Fruit fly (Drosophila melanogaster) whole organism, prepupa: ENCODE measurements around the gene Tmf.

ENCODE experiments used
- Blimp-1 ChIP-seq: fragments of 200-800 bp; sonication (Bioruptor generic); optimal IDR thresholded peaks from 3 replicates; lab custom pipeline; 2017; ENCODE audit warnings: missing biosample characterization, missing genetic modification characterization, mild to moderate bottlenecking, moderate library complexity, missing genetic modification reagents
- CG10631 ChIP-seq: fragments of 200-800 bp; sonication (Bioruptor generic); optimal IDR thresholded peaks from 2 replicates; lab custom pipeline; 2016; ENCODE audit warnings: missing biosample characterization, missing genetic modification characterization
- CG10669 ChIP-seq: fragments of 200-800 bp; sonication (Bioruptor generic); optimal IDR thresholded peaks from 3 replicates; lab custom pipeline; 2018; ENCODE audit warnings: missing biosample characterization, mild to moderate bottlenecking, missing genetic modification characterization, moderate library complexity
- CG11762 ChIP-seq: fragments of 200-800 bp; sonication (Bioruptor generic); optimal IDR thresholded peaks from 3 replicates; lab custom pipeline; 2016; ENCODE audit warnings: missing biosample characterization, missing genetic modification characterization; ENCODE audit not compliant: insufficient read depth
- CG11902 ChIP-seq: fragments of 200-800 bp; sonication (Bioruptor generic); optimal IDR thresholded peaks from 3 replicates; lab custom pipeline; 2016; ENCODE audit warnings: missing biosample characterization, missing genetic modification characterization
- CG15336 ChIP-seq: fragments of 200-800 bp; sonication (Bioruptor generic); IDR thresholded peaks from 2 replicates; pipeline ENCODE4 v1.3.6; 2022; ENCODE audit warnings: missing biosample characterization, missing genetic modification characterization
- CG1621 ChIP-seq: fragments of 200-800 bp; sonication (Bioruptor generic); optimal IDR thresholded peaks from 3 replicates; lab custom pipeline; 2018; ENCODE audit warnings: missing biosample characterization, mild to moderate bottlenecking, missing genetic modification characterization
- CG3032 ChIP-seq: fragments of 200-800 bp; optimal IDR thresholded peaks from 2 replicates; lab custom pipeline; 2019; ENCODE audit warnings: missing biosample characterization, mild to moderate bottlenecking, missing genetic modification characterization, moderate library complexity
- CG31627 ChIP-seq: fragments of 200-800 bp; sonication (Bioruptor generic); optimal IDR thresholded peaks from 3 replicates; lab custom pipeline; 2016; ENCODE audit warnings: missing biosample characterization, missing genetic modification characterization
- CG32006 ChIP-seq: fragments of 200-800 bp; sonication (Bioruptor generic); optimal IDR thresholded peaks from 3 replicates; lab custom pipeline; 2017; ENCODE audit warnings: missing biosample characterization, mild to moderate bottlenecking, missing genetic modification characterization
- CG34406 ChIP-seq: fragments of 200-800 bp; sonication (Bioruptor generic); optimal IDR thresholded peaks from 3 replicates; lab custom pipeline; 2016; ENCODE audit warnings: missing biosample characterization, missing genetic modification characterization
- CG3919 ChIP-seq: fragments of 200-800 bp; sonication (Bioruptor generic); optimal IDR thresholded peaks from 3 replicates; lab custom pipeline; 2016; ENCODE audit warnings: missing biosample characterization, missing genetic modification characterization
- CG6163 ChIP-seq: fragments of 200-800 bp; sonication (Bioruptor generic); IDR thresholded peaks from 3 replicates; pipeline ENCODE4 v1.3.6; 2022; ENCODE audit warnings: missing biosample characterization, missing genetic modification characterization
- CG6808 ChIP-seq: fragments of 200-800 bp; sonication (Bioruptor generic); optimal IDR thresholded peaks from 3 replicates; lab custom pipeline; 2017; ENCODE audit warnings: missing biosample characterization, missing genetic modification characterization, mild to moderate bottlenecking, moderate library complexity, missing genetic modification reagents
- CG7368 ChIP-seq: fragments of 200-800 bp; sonication (Bioruptor generic); optimal IDR thresholded peaks from 3 replicates; lab custom pipeline; 2016; ENCODE audit warnings: missing biosample characterization, missing genetic modification characterization
- CG8119 ChIP-seq: fragments of 200-800 bp; sonication (Bioruptor generic); IDR thresholded peaks from 3 replicates; pipeline ENCODE4 v1.3.6; 2022; ENCODE audit warnings: missing biosample characterization, missing genetic modification characterization
- CG8319 ChIP-seq: fragments of 200-800 bp; sonication (Bioruptor generic); optimal IDR thresholded peaks from 3 replicates; lab custom pipeline; 2016; ENCODE audit warnings: missing biosample characterization, missing genetic modification characterization
- CG9139 ChIP-seq: fragments of 200-800 bp; sonication (Bioruptor generic); optimal IDR thresholded peaks from 3 replicates; lab custom pipeline; 2017; ENCODE audit warnings: missing biosample characterization, mild to moderate bottlenecking, missing genetic modification characterization
- Eip78C ChIP-seq: fragments of 200-800 bp; sonication (Bioruptor generic); peaks from one replicate; lab custom pipeline; 2016; ENCODE audit warnings: missing biosample characterization, missing genetic modification characterization
- Eip93F ChIP-seq: fragments of 200-800 bp; sonication (Bioruptor generic); optimal IDR thresholded peaks from 2 replicates; lab custom pipeline; 2016; ENCODE audit warnings: missing biosample characterization, mild to moderate bottlenecking, missing genetic modification characterization
- Ets21C ChIP-seq: fragments of 200-800 bp; sonication (Bioruptor generic); optimal IDR thresholded peaks from 3 replicates; lab custom pipeline; 2016; ENCODE audit warnings: missing biosample characterization, missing genetic modification characterization
- Gug ChIP-seq: fragments of 200-800 bp; sonication (Bioruptor generic); IDR thresholded peaks from 2 replicates; pipeline ENCODE4 v1.3.6; 2022; ENCODE audit warnings: missing biosample characterization, missing genetic modification characterization
- Hr39 ChIP-seq: fragments of 200-800 bp; sonication (Bioruptor generic); optimal IDR thresholded peaks from 2 replicates; lab custom pipeline; 2016; ENCODE audit warnings: missing biosample characterization, missing genetic modification characterization
- Hr4 ChIP-seq: fragments of 200-800 bp; sonication (Bioruptor generic); optimal IDR thresholded peaks from 3 replicates; lab custom pipeline; 2016; ENCODE audit warnings: missing biosample characterization, missing genetic modification characterization
- Met ChIP-seq: fragments of 200-800 bp; sonication (Bioruptor generic); optimal IDR thresholded peaks from 3 replicates; lab custom pipeline; 2016; ENCODE audit warnings: missing biosample characterization, missing genetic modification characterization
- OdsH ChIP-seq: fragments of 200-800 bp; sonication (Bioruptor generic); optimal IDR thresholded peaks from 3 replicates; lab custom pipeline; 2016; ENCODE audit warnings: missing biosample characterization, missing genetic modification characterization
- Smox ChIP-seq: fragments of 200-800 bp; sonication (Bioruptor generic); optimal IDR thresholded peaks from 3 replicates; lab custom pipeline; 2016; ENCODE audit warnings: missing biosample characterization, missing genetic modification characterization
- Sox102F ChIP-seq: fragments of 200-800 bp; sonication (Bioruptor generic); optimal IDR thresholded peaks from 2 replicates; lab custom pipeline; 2016; ENCODE audit warnings: missing biosample characterization, mild to moderate bottlenecking, missing genetic modification characterization
- Sox15 ChIP-seq: fragments of 200-800 bp; sonication (Bioruptor generic); optimal IDR thresholded peaks from 3 replicates; lab custom pipeline; 2016; ENCODE audit warnings: missing biosample characterization, missing genetic modification characterization
- acj6 ChIP-seq: fragments of 200-800 bp; sonication (Bioruptor generic); optimal IDR thresholded peaks from 3 replicates; lab custom pipeline; 2016; ENCODE audit warnings: missing biosample characterization, missing genetic modification characterization
- cyc ChIP-seq: fragments of 200-800 bp; sonication (Bioruptor generic); optimal IDR thresholded peaks from 3 replicates; lab custom pipeline; 2016; ENCODE audit warnings: missing biosample characterization, missing genetic modification characterization
- eg ChIP-seq: fragments of 200-800 bp; sonication (Bioruptor generic); IDR thresholded peaks from 3 replicates; pipeline ENCODE4 v1.3.6; 2022; ENCODE audit warnings: missing biosample characterization, missing genetic modification characterization
- fd59A ChIP-seq: fragments of 200-800 bp; sonication (Bioruptor generic); optimal IDR thresholded peaks from 2 replicates; lab custom pipeline; 2017; ENCODE audit warnings: missing biosample characterization, mild to moderate bottlenecking, missing genetic modification characterization, missing genetic modification reagents
- fd85E ChIP-seq: fragments of 200-800 bp; sonication (Bioruptor generic); optimal IDR thresholded peaks from 3 replicates; lab custom pipeline; 2016; ENCODE audit warnings: missing biosample characterization, missing genetic modification characterization
- lz ChIP-seq: fragments of 200-800 bp; sonication (Bioruptor generic); optimal IDR thresholded peaks from 3 replicates; lab custom pipeline; 2016; ENCODE audit warnings: missing biosample characterization, missing genetic modification characterization
- pdm3 ChIP-seq: fragments of 200-800 bp; sonication (Bioruptor generic); optimal IDR thresholded peaks from 3 replicates; lab custom pipeline; 2016; ENCODE audit warnings: missing biosample characterization, missing genetic modification characterization
- salr ChIP-seq, 2 experiments: fragments of 200-800 bp; sonication (Bioruptor generic); optimal IDR thresholded peaks; 3 replicates each; lab custom pipeline; 2016 to 2018; ENCODE audit warnings: missing biosample characterization in 2 of 2, missing genetic modification characterization in 2 of 2, mild to moderate bottlenecking in 1 of 2
- spab ChIP-seq: fragments of 200-800 bp; sonication (Bioruptor generic); optimal IDR thresholded peaks from 2 replicates; lab custom pipeline; 2017; ENCODE audit warnings: missing biosample characterization, mild to moderate bottlenecking, missing genetic modification characterization, missing genetic modification reagents
- ss ChIP-seq, 2 experiments: fragments of 200-800 bp; sonication (Bioruptor generic); optimal IDR thresholded peaks; 2 replicates in 1 of 2; 3 replicates in 1 of 2; lab custom pipeline; 2017 to 2018; ENCODE audit warnings: mild to moderate bottlenecking in 2 of 2, missing biosample characterization in 2 of 2, missing genetic modification characterization in 2 of 2, moderate library complexity in 1 of 2
- svp ChIP-seq: fragments of 200-800 bp; sonication (Bioruptor generic); peaks from one replicate; lab custom pipeline; 2016; ENCODE audit warnings: missing biosample characterization, missing genetic modification characterization
- topi ChIP-seq: fragments of 200-800 bp; sonication (Bioruptor generic); optimal IDR thresholded peaks from 3 replicates; lab custom pipeline; 2016; ENCODE audit warnings: missing biosample characterization, missing genetic modification characterization
- vri ChIP-seq: fragments of 200-800 bp; sonication (Bioruptor generic); optimal IDR thresholded peaks from 3 replicates; lab custom pipeline; 2016; ENCODE audit warnings: missing biosample characterization, mild to moderate bottlenecking, missing genetic modification characterization

Gene Tmf

DNA sequence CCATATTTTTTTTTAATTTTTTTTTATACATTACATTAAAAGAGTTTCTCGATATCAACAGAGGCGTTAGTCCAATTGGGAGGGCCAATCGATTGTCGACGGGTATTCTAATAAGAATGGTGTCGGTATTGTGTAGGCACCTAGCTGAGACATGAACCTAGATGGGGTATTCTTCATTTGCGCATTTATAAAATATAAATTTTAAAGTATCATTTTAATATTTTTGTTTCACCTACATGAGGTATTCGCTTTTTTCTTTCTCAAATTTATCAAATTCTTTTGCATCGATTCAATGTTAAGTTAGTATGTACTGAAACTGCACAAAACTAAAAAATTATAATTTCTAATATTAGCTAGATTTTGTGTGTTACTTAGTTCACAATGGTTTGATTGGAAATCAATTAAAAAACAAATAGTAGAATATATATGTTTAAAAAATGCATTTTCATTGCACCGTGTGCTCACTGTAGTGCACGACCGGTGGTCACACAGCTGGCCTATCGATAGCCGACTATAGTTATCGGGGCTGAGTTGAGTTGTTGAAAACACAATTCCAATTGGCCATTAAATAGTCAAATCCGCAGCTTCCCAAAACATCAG lies at the start of gene Tmf, which contains the start of gene CG14435 (continued):
- peak; percentile 47 for TF ChIP-seq Blimp-1 (GFP tag; lab: Kevin White, UChicago)
- TF ChIP-seq eg (GFP tag; lab: Robert Waterston, UW) = peak; percentile 80
- peak; percentile 67 for TF ChIP-seq CG15336 (GFP tag; lab: Robert Waterston, UW)
- peak; percentile 70 for TF ChIP-seq CG3919 (GFP tag; lab: Kevin White, UChicago)
- TF ChIP-seq Met (GFP tag; lab: Kevin White, UChicago) = peak; percentile 80
- TF ChIP-seq CG11902 (GFP tag; lab: Kevin White, UChicago) = peak; percentile 63
- peak; percentile 76 for TF ChIP-seq CG10669 (GFP tag; lab: Kevin White, UChicago)
- no peak for TF ChIP-seq fd85E (GFP tag; lab: Kevin White, UChicago)
- peak; percentile 75 for TF ChIP-seq CG31627

DNA sequence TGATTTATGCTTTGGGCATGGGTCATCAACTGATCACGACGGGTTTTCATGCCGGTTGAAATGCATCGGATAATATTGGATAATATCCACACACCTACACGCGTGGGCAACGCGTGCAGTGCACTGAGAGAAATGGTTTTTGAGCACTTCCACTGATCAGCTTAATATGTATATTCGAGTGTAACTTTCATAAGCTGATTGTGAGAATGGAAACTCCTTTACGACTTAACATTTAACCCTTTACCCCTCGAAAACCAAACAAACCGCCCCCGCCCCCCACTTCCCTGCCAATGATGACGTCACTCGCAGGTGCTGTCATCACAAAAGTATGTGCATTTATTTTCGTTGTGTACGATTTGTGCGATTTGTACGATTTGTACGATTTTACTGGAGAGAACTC lies 49.3 kb upstream of the Tmf start:
- TF ChIP-seq Sox102F (GFP tag; lab: Kevin White, UChicago) (no peak), CG15336 (GFP tag; lab: Robert Waterston, UW) (no peak), svp (peak; percentile 21), CG6808 (GFP tag; lab: Kevin White, UChicago) (no peak), Hr39 (GFP tag; lab: Kevin White, UChicago) (no peak), CG11902 (GFP tag; lab: Kevin White, UChicago) (peak; percentile 38), CG32006 (GFP tag; lab: Kevin White, UChicago) (peak; percentile 29), CG10669 (GFP tag; lab: Kevin White, UChicago) (peak; percentile 6), CG3919 (GFP tag; lab: Kevin White, UChicago) (peak; percentile 33), acj6 (GFP tag; lab: Kevin White, UChicago) (no peak), topi (GFP tag; lab: Kevin White, UChicago) (peak; percentile 16), Met (GFP tag; lab: Kevin White, UChicago) (peak; percentile 31), eg (GFP tag; lab: Robert Waterston, UW) (0 out of 3 replicates have a peak, but pooled peaks have one; percentile 22), CG3032 (tag; lab: Kevin White, UChicago) (peak; percentile 24), salr (GFP tag; optimal IDR thresholded peaks at IDR 0.05; lab: Kevin White, UChicago) (no peak), CG6163 (GFP tag; lab: Robert Waterston, UW) (peak; percentile 37; the same call in 2 of the 3 replicates), cyc (GFP tag; lab: Kevin White, UChicago) (peak; percentile 41), OdsH (GFP tag; lab: Kevin White, UChicago) (no peak), pdm3 (GFP tag; lab: Kevin White, UChicago) (no peak), Sox15 (GFP tag; lab: Kevin White, UChicago) (no peak), lz (GFP tag; lab: Kevin White, UChicago) (peak; percentile 12), Blimp-1 (GFP tag; lab: Kevin White, UChicago) (no peak), Eip78C (GFP tag; lab: Kevin White, UChicago) (peak; percentile 12), ss (GFP tag; optimal IDR thresholded peaks at IDR 0.05; lab: Kevin White, UChicago) (no peak), Eip93F (GFP tag; lab: Kevin White, UChicago) (no peak)

DNA sequence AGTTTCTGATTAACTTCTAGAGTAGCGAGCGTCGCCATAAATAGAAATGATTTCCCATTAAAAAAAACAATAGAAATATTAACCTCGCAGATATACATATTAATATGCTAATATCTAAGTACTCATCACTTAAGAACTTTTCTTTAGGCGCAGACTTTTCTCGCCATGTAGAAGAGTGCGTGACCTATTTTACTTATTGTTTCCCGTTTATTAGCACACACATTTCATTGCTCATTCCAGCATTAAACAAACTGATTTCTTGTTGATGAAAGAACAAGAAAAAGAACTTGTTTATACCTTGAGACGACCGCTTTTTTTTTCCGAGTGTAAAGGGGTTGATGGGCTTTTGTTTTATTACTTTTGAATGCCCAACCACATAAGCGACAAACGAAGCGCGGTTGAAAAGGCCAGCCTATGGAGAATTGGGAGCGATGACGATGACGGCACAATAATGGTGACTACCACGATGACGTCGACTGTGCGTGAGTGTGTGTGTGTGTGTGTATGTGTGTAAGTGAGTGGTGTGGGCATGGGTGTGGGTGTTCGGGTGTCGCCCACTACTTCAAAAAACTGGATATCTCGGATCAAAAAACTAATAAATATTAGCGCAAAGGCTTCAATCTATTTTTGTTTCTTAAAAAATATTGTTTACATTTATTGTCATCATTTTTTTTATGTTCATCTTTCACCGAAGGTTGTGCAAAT lies 48.0 kb upstream of the Tmf start:
- TF ChIP-seq Sox102F (GFP tag; lab: Kevin White, UChicago) (no peak), Ets21C (GFP tag; lab: Kevin White, UChicago) (no peak), Hr4 (GFP tag; lab: Kevin White, UChicago) (peak; percentile 7), CG8319 (GFP tag; lab: Kevin White, UChicago) (no peak), OdsH (GFP tag; lab: Kevin White, UChicago) (no peak), eg (GFP tag; lab: Robert Waterston, UW) (no peak), CG32006 (GFP tag; lab: Kevin White, UChicago) (peak; percentile 19), Sox15 (GFP tag; lab: Kevin White, UChicago) (no peak), vri (no peak), pdm3 (GFP tag; lab: Kevin White, UChicago) (peak; percentile 34), CG10631 (GFP tag; lab: Kevin White, UChicago) (no peak), CG11902 (GFP tag; lab: Kevin White, UChicago) (no peak), CG10669 (GFP tag; lab: Kevin White, UChicago) (no peak), CG34406 (GFP tag; lab: Kevin White, UChicago) (peak; percentile 11), CG11762 (GFP tag; lab: Kevin White, UChicago) (no peak), Smox (no peak), CG8119 (GFP tag; lab: Robert Waterston, UW) (no peak), CG31627 (peak; percentile 11), CG1621 (tag; lab: Kevin White, UChicago) (no peak), acj6 (GFP tag; lab: Kevin White, UChicago) (peak; percentile 17), CG7368 (GFP tag; lab: Kevin White, UChicago) (no peak), Gug (GFP tag; lab: Robert Waterston, UW) (no peak), topi (GFP tag; lab: Kevin White, UChicago) (peak; percentile 25), fd85E (GFP tag; lab: Kevin White, UChicago) (no peak), fd59A (GFP tag; lab: Kevin White, UChicago) (no peak), Met (GFP tag; lab: Kevin White, UChicago) (no peak), ss (GFP tag; optimal IDR thresholded peaks at IDR 0.05; lab: Kevin White, UChicago) (no peak), CG9139 (GFP tag; lab: Kevin White, UChicago) (no peak), spab (GFP tag; lab: Kevin White, UChicago) (no peak)
